Fruit fly (Drosophila melanogaster): ENCODE measurements around the gene frc.
A peak's percentile ranks its signal among the peaks of the same experiment; 100 is the strongest.

frc gene

dm6 chr3L:17428779-17429178 lies 4.2 kb downstream of the frc start, which contains the start of gene Gorab (continued):
- TF ChIP-seq CG11456 (GFP tag; IDR thresholded peaks at IDR 0.05), result peak; percentile 96
- TF ChIP-seq Ravus (GFP tag; IDR thresholded peaks at IDR 0.05), result peak; percentile 79
- TF ChIP-seq CG1233 (GFP tag; optimal IDR thresholded peaks at IDR 0.05), result peak; percentile 68
- TF ChIP-seq bsh (GFP tag; optimal IDR thresholded peaks at IDR 0.05), result peak in 1 of 2 experiments; percentile 90
- TF ChIP-seq cas (GFP tag; IDR thresholded peaks at IDR 0.05), result peak; percentile 91
- TF ChIP-seq sna (GFP tag; IDR thresholded peaks at IDR 0.05; ENCODE audit: partially characterized antibody), result no peak
- peak; percentile 55 for TF ChIP-seq CG33557 (GFP tag; optimal IDR thresholded peaks at IDR 0.05)
- TF ChIP-seq br (optimal IDR thresholded peaks at IDR 0.05), result no peak
- peak; percentile 94 for TF ChIP-seq sob (GFP tag; IDR thresholded peaks at IDR 0.05)
- peak; percentile 96 for TF ChIP-seq al (GFP tag; IDR thresholded peaks at IDR 0.05)
- TF ChIP-seq CG34224 (GFP tag; IDR thresholded peaks at IDR 0.05; ENCODE audit: partially characterized antibody), result no peak
- TF ChIP-seq gfzf (GFP tag; optimal IDR thresholded peaks at IDR 0.05), result peak; percentile 20
- peak; percentile 96 for TF ChIP-seq ssp (GFP tag; IDR thresholded peaks at IDR 0.05)
- peak; percentile 87 for TF ChIP-seq lab (GFP tag; optimal IDR thresholded peaks at IDR 0.05)
- no peak for TF ChIP-seq CG1832 (GFP tag; optimal IDR thresholded peaks at IDR 0.05)
- no peak for TF ChIP-seq disco-r (GFP tag; optimal IDR thresholded peaks at IDR 0.05)
- peak; percentile 73 for TF ChIP-seq CG31388 (GFP tag; optimal IDR thresholded peaks at IDR 0.05)
- TF ChIP-seq CG1529 (GFP tag; optimal IDR thresholded peaks at IDR 0.05), result peak; percentile 47
- TF ChIP-seq Adf1 (GFP tag; IDR thresholded peaks at IDR 0.05), result peak; percentile 74
- 0 out of 2 replicates have a peak, but pooled peaks have one; percentile 45 for TF ChIP-seq ham (GFP tag; IDR thresholded peaks at IDR 0.05)
- peak; percentile 84 for TF ChIP-seq CG5953 (GFP tag; IDR thresholded peaks at IDR 0.05)
- TF ChIP-seq chif (GFP tag; optimal IDR thresholded peaks at IDR 0.05), result peak; percentile 62 to 79
- peak; percentile 81 for TF ChIP-seq HLH54F (GFP tag; optimal IDR thresholded peaks at IDR 0.05)
- peak; percentile 67 for TF ChIP-seq CG8388 (GFP tag; optimal IDR thresholded peaks at IDR 0.05)
- TF ChIP-seq repo (GFP tag; optimal IDR thresholded peaks at IDR 0.05), result peak; percentile 55
- TF ChIP-seq CG14710 (tag; optimal IDR thresholded peaks at IDR 0.05), result peak; percentile 94
- TF ChIP-seq CG1024 (GFP tag; IDR thresholded peaks at IDR 0.05), result peak; percentile 89
- peak; percentile 93 for TF ChIP-seq Mrtf (GFP tag; IDR thresholded peaks at IDR 0.05)
- peak; percentile 90 for TF ChIP-seq CG12155 (GFP tag; optimal IDR thresholded peaks at IDR 0.05)
- peak; percentile 85 for TF ChIP-seq ems (GFP tag; optimal IDR thresholded peaks at IDR 0.05)
- peak; percentile 90 for TF ChIP-seq Taf1 (GFP tag; IDR thresholded peaks at IDR 0.05)
- peak; percentile 42; the same call in 1 of the 3 replicates for TF ChIP-seq Doc3 (GFP tag; IDR thresholded peaks at IDR 0.05; ENCODE audit: partially characterized antibody)
- TF ChIP-seq crp (GFP tag; optimal IDR thresholded peaks at IDR 0.05), result peak in 1 of 2 experiments; percentile 70
- TF ChIP-seq dmrt99B (tag; optimal IDR thresholded peaks at IDR 0.05), result peak; percentile 83
- peak; percentile 75 for TF ChIP-seq Camta (GFP tag; optimal IDR thresholded peaks at IDR 0.05)
- TF ChIP-seq sim (GFP tag; IDR thresholded peaks at IDR 0.05), result peak; percentile 86
- peak; percentile 49 for TF ChIP-seq inv (GFP tag; IDR thresholded peaks at IDR 0.05; ENCODE audit: partially characterized antibody)
- peak; percentile 95 for TF ChIP-seq Med (GFP tag)
- peak; percentile 98 for TF ChIP-seq Ptx1 (GFP tag; IDR thresholded peaks at IDR 0.05)
- peak; percentile 13 for TF ChIP-seq ac (GFP tag; optimal IDR thresholded peaks at IDR 0.05)
- peak; percentile 94 for TF ChIP-seq sisA (GFP tag; IDR thresholded peaks at IDR 0.05)
- TF ChIP-seq ash1 (GFP tag; optimal IDR thresholded peaks at IDR 0.05), result no peak
- no peak for TF ChIP-seq hth (optimal IDR thresholded peaks at IDR 0.05)
- TF ChIP-seq mam (GFP tag; optimal IDR thresholded peaks at IDR 0.05), result peak; percentile 89
- TF ChIP-seq CG1647 (GFP tag; optimal IDR thresholded peaks at IDR 0.05), result peak; percentile 70
- peak; percentile 93 for TF ChIP-seq CG17361 (GFP tag; IDR thresholded peaks at IDR 0.05)
- TF ChIP-seq C15 (GFP tag; IDR thresholded peaks at IDR 0.05), result peak; percentile 86
- peak; percentile 32 for TF ChIP-seq scrt (GFP tag; optimal IDR thresholded peaks at IDR 0.05)
- TF ChIP-seq schlank (tag; optimal IDR thresholded peaks at IDR 0.05), result no peak
- peak; percentile 99 for TF ChIP-seq CG7357 (GFP tag; IDR thresholded peaks at IDR 0.05)
- TF ChIP-seq CG32532 (GFP tag; IDR thresholded peaks at IDR 0.05), result peak; percentile 97
- peak; percentile 87 for TF ChIP-seq CG13424 (tag; optimal IDR thresholded peaks at IDR 0.05)
